Worm (Caenorhabditis elegans): ENCODE results near the gene twk-34.

DNA sequence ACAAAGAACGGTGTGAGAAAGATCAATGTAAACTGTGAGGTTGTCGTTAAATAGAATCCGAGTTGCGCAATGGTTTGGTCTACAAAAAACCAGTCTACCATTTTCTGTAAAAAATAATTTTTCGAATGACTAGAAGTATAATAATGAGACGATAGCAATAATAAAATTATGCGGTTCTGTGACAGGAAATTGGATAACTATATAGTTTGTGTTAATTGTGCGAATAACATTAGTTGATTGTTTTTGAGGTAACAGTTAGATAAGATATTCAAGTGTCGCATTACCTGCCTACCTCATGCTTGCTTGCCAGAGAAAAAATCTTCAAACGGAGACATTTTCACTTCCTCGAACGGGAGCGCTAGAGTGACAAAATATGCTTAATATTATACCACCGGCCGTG is 37.1 kb downstream of the twk-34 start, which contains the start of gene str-18:
- TF ChIP-seq mdl-1 (tag; optimal IDR thresholded peaks at IDR 0.05) (no peak), mxl-3 (GFP tag; optimal IDR thresholded peaks at IDR 0.05) (no peak), unc-39 (tag; optimal IDR thresholded peaks at IDR 0.05) (no peak), F37D6.2 (tag; optimal IDR thresholded peaks at IDR 0.05) (no peak), gei-8 (GFP tag; optimal IDR thresholded peaks at IDR 0.05) (no peak), dpl-1 (GFP tag; optimal IDR thresholded peaks at IDR 0.05) (no peak)
